Worm (Caenorhabditis elegans) whole organism, L1 larva: ENCODE data around the gene F13B6.3.

Experiments
- C16A3.4 ChIP-seq: fragments of 150-350 bp; optimal IDR thresholded peaks from 2 replicates; lab custom pipeline; 2014; ENCODE audit warnings: missing biosample characterization, missing genetic modification characterization
- aly-2 ChIP-seq: fragments of 150-350 bp; optimal IDR thresholded peaks from 2 replicates; lab custom pipeline; 2014; ENCODE audit warnings: missing biosample characterization, missing genetic modification characterization
- ama-1 ChIP-seq: fragments of 150-350 bp; optimal IDR thresholded peaks from 2 replicates; lab custom pipeline; 2014
- blmp-1 ChIP-seq: fragments of 150-350 bp; optimal IDR thresholded peaks from 2 replicates; lab custom pipeline; 2014; ENCODE audit warnings: missing biosample characterization, missing genetic modification characterization
- ceh-63 ChIP-seq: fragments of 200-800 bp; sonication (Bioruptor generic); optimal IDR thresholded peaks from 2 replicates; lab custom pipeline; 2018; ENCODE audit warnings: mild to moderate bottlenecking, missing genetic modification characterization, missing compliant biosample characterization
- ceh-88 ChIP-seq: fragments of 200-800 bp; sonication (Bioruptor generic); IDR thresholded peaks from 2 replicates; pipeline ENCODE4 v1.3.6; 2022; ENCODE audit warnings: missing genetic modification characterization, missing compliant biosample characterization
- efl-3 ChIP-seq: fragments of 200-800 bp; sonication (Bioruptor generic); optimal IDR thresholded peaks from 2 replicates; lab custom pipeline; 2018; ENCODE audit warnings: mild to moderate bottlenecking, missing genetic modification characterization, missing compliant biosample characterization
- egl-13 ChIP-seq: sonication (generic microtip); optimal IDR thresholded peaks from 2 replicates; lab custom pipeline; 2016; ENCODE audit warnings: missing genotype, missing genetic modification reagents, missing genetic modification characterization, missing compliant biosample characterization
- elt-2 ChIP-seq: sonication (generic microtip); optimal IDR thresholded peaks from 2 replicates; lab custom pipeline; 2016; ENCODE audit warnings: missing genetic modification characterization, mild to moderate bottlenecking, inconsistent platforms, missing compliant biosample characterization, missing genetic modification reagents
- elt-3 ChIP-seq, 6 experiments: fragments of 150-350 bp in 1 of 6; sonication (generic microtip); optimal IDR thresholded peaks; 2 replicates each; lab custom pipeline; 2017 to 2018; ENCODE audit warnings: missing biosample characterization in 6 of 6, missing genetic modification characterization in 6 of 6, inconsistent platforms in 1 of 6
- fkh-4 ChIP-seq: sonication (generic microtip); optimal IDR thresholded peaks from 2 replicates; lab custom pipeline; 2016; ENCODE audit warnings: missing compliant biosample characterization, missing genetic modification characterization, borderline replicate concordance
- fkh-8 ChIP-seq: sonication (generic microtip); optimal IDR thresholded peaks from 2 replicates; lab custom pipeline; 2016; ENCODE audit warnings: mild to moderate bottlenecking, missing genetic modification characterization, missing compliant biosample characterization
- hlh-17 ChIP-seq: fragments of 200-800 bp; sonication (Bioruptor generic); optimal IDR thresholded peaks from 2 replicates; lab custom pipeline; 2018; ENCODE audit warnings: missing genetic modification characterization, mild to moderate bottlenecking, missing compliant biosample characterization, moderate library complexity, borderline replicate concordance
- irx-1 ChIP-seq: sonication (generic microtip); optimal IDR thresholded peaks from 2 replicates; lab custom pipeline; 2016; ENCODE audit warnings: missing genetic modification characterization, missing compliant biosample characterization
- lin-14 ChIP-seq: fragments of 200-800 bp; sonication (Bioruptor generic); optimal IDR thresholded peaks from 2 replicates; lab custom pipeline; 2018; ENCODE audit warnings: mild to moderate bottlenecking, missing genetic modification characterization, moderate library complexity, missing compliant biosample characterization
- lin-35 ChIP-seq, 2 experiments: fragments of 150-350 bp; optimal IDR thresholded peaks; 2 replicates each; lab custom pipeline; 2014; ENCODE audit warnings: missing biosample characterization in 2 of 2, missing genetic modification characterization in 2 of 2, missing genetic modification reagents in 2 of 2
- lin-39 ChIP-seq: fragments of 150-350 bp; optimal IDR thresholded peaks from 2 replicates; lab custom pipeline; 2014; ENCODE audit warnings: missing biosample characterization, missing genetic modification reagents, missing genetic modification characterization
- lir-3 ChIP-seq: sonication (generic microtip); optimal IDR thresholded peaks from 2 replicates; lab custom pipeline; 2016; ENCODE audit warnings: mild to moderate bottlenecking, missing genetic modification characterization, moderate library complexity, missing compliant biosample characterization; ENCODE audit not compliant: poor library complexity
- lsy-2 ChIP-seq, 2 experiments: fragments of 150-350 bp; optimal IDR thresholded peaks; 2 replicates each; lab custom pipeline; 2014; ENCODE audit warnings: missing biosample characterization in 2 of 2, missing genetic modification characterization in 2 of 2
- mab-9 ChIP-seq: fragments of 200-800 bp; sonication (Bioruptor generic); IDR thresholded peaks from 2 replicates; pipeline ENCODE4 v1.3.6; 2022; ENCODE audit warnings: missing genetic modification reagents, missing genetic modification characterization, missing compliant biosample characterization
- mdl-1 ChIP-seq, 2 experiments: fragments of 150-350 bp; optimal IDR thresholded peaks; 2 replicates each; lab custom pipeline; 2014 to 2017; ENCODE audit warnings: missing biosample characterization in 2 of 2, missing genetic modification characterization in 2 of 2, inconsistent platforms in 1 of 2
- mef-2 ChIP-seq: fragments of 150-350 bp; optimal IDR thresholded peaks from 2 replicates; lab custom pipeline; 2014; ENCODE audit warnings: missing biosample characterization, missing genetic modification characterization
- mep-1 ChIP-seq: fragments of 150-350 bp; optimal IDR thresholded peaks from 2 replicates; lab custom pipeline; 2014; ENCODE audit warnings: missing biosample characterization, missing genetic modification characterization
- nhr-11 ChIP-seq: fragments of 150-350 bp; optimal IDR thresholded peaks from 2 replicates; lab custom pipeline; 2014; ENCODE audit warnings: missing biosample characterization, missing genetic modification characterization
- nhr-12 ChIP-seq: sonication (generic microtip); optimal IDR thresholded peaks from 2 replicates; lab custom pipeline; 2017; ENCODE audit warnings: missing biosample characterization, missing genetic modification characterization
- nhr-19 ChIP-seq: fragments of 200-800 bp; sonication (Bioruptor generic); conservative IDR thresholded peaks from 2 replicates; pipeline ENCODE4 v1.3.6; 2022; ENCODE audit warnings: missing genetic modification characterization, missing compliant biosample characterization
- nhr-28 ChIP-seq: fragments of 150-350 bp; optimal IDR thresholded peaks from 2 replicates; lab custom pipeline; 2014; ENCODE audit warnings: missing biosample characterization, missing genetic modification characterization
- nhr-71 ChIP-seq: sonication (generic microtip); optimal IDR thresholded peaks from 2 replicates; lab custom pipeline; 2016; ENCODE audit warnings: mild to moderate bottlenecking, missing genetic modification characterization, moderate library complexity, missing compliant biosample characterization
- nhr-84 ChIP-seq: sonication (generic microtip); optimal IDR thresholded peaks from 2 replicates; lab custom pipeline; 2017; ENCODE audit warnings: missing biosample characterization, missing genetic modification characterization
- nhr-85 ChIP-seq: sonication (generic microtip); peaks from one replicate; lab custom pipeline; 2016; ENCODE audit warnings: missing genetic modification characterization, inconsistent platforms, missing compliant biosample characterization
- skn-1 ChIP-seq: fragments of 150-350 bp; optimal IDR thresholded peaks from 2 replicates; lab custom pipeline; 2014; ENCODE audit warnings: missing biosample characterization, missing genetic modification characterization
- unc-130 ChIP-seq: fragments of 150-350 bp; optimal IDR thresholded peaks from 2 replicates; lab custom pipeline; 2017; ENCODE audit warnings: missing biosample characterization, missing genetic modification characterization, inconsistent platforms
- unc-30 ChIP-seq: sonication (generic microtip); optimal IDR thresholded peaks from 2 replicates; lab custom pipeline; 2017; ENCODE audit warnings: missing biosample characterization, missing genetic modification characterization
- unc-62 ChIP-seq: fragments of 150-350 bp; optimal IDR thresholded peaks from 2 replicates; lab custom pipeline; 2014; ENCODE audit warnings: missing biosample characterization, missing genetic modification reagents, missing genetic modification characterization
- xbp-1 ChIP-seq: sonication (generic microtip); optimal IDR thresholded peaks from 2 replicates; lab custom pipeline; 2016; ENCODE audit warnings: missing genetic modification characterization, missing compliant biosample characterization

F13B6.3 gene

ce11 chrIV:7447556-7447955 lies 18.2 kb downstream of the F13B6.3 start, which contains the start of gene B0496.2:
Gene B0496.2 (plus strand): TSS chrIV:7447856.
- TF ChIP-seq nhr-11 (tag; lab: Kevin White, UChicago) = no peak
- TF ChIP-seq skn-1 = no peak
- no peak for TF ChIP-seq lin-39 (tag; lab: Kevin White, UChicago)
- TF ChIP-seq nhr-85 (tag; lab: Kevin White, UChicago) = no peak
- TF ChIP-seq mdl-1 (tag; optimal IDR thresholded peaks at IDR 0.05; lab: Kevin White, UChicago) = no peak
- TF ChIP-seq nhr-71 (tag; lab: Kevin White, UChicago) = no peak
- no peak for TF ChIP-seq irx-1 (tag; lab: Kevin White, UChicago)
- no peak for TF ChIP-seq lin-14
- TF ChIP-seq fkh-8 (tag; lab: Kevin White, UChicago) = no peak
- no peak for TF ChIP-seq ceh-63 (GFP tag; lab: Kevin White, UChicago)
- TF ChIP-seq mab-9 (GFP tag; lab: Robert Waterston, UW) = no peak
- TF ChIP-seq aly-2 (tag; lab: Kevin White, UChicago) = no peak
- TF ChIP-seq nhr-28 (tag; lab: Kevin White, UChicago) = no peak
- no peak for TF ChIP-seq lin-35 (GFP tag; optimal IDR thresholded peaks at IDR 0.05; lab: Kevin White, UChicago)
- TF ChIP-seq unc-62 (GFP tag; lab: Kevin White, UChicago) = no peak
- no peak for TF ChIP-seq egl-13 (tag; lab: Kevin White, UChicago)

ce11 chrIV:7445995-7446394 lies 19.8 kb downstream of the F13B6.3 start, which contains the start of gene B0496.1:
Gene B0496.1 (plus strand): TSS chrIV:7446295.
- TF ChIP-seq unc-30 (tag; lab: Kevin White, UChicago) (no peak), lin-14 (no peak), blmp-1 (tag; lab: Kevin White, UChicago) (peak; percentile 41), irx-1 (tag; lab: Kevin White, UChicago) (no peak), xbp-1 (no peak)

- TF ChIP-seq fkh-4 (tag; lab: Kevin White, UChicago) (no peak), efl-3 (GFP tag; lab: Kevin White, UChicago) (no peak), mef-2 (tag; lab: Kevin White, UChicago) (no peak), elt-3 (tag; optimal IDR thresholded peaks at IDR 0.05; lab: Kevin White, UChicago) (no peak), mep-1 (tag; lab: Kevin White, UChicago) (no peak), ama-1 (lab: Kevin White, UChicago) (no peak), C16A3.4 (tag; lab: Kevin White, UChicago) (no peak), unc-130 (tag; lab: Kevin White, UChicago) (no peak), nhr-11 (tag; lab: Kevin White, UChicago) (no peak)
These were observed 20.5 kb downstream of the F13B6.3 start, which contains the start of gene valv-1 for ce11 chrIV:7445236-7445635. Gene valv-1 (minus strand): TSS chrIV:7445336.

- TF ChIP-seq blmp-1 (tag; lab: Kevin White, UChicago) (peak; percentile 97), irx-1 (tag; lab: Kevin White, UChicago) (no peak), elt-3 (tag; optimal IDR thresholded peaks at IDR 0.05; lab: Kevin White, UChicago) (peak in 4 of 6 experiments; percentile 1 to 77 (median 42)), hlh-17 (no peak), ceh-88 (no peak)
- TF ChIP-seq, all 84 proteins: peak for 2
These were observed 25.5 kb downstream of the F13B6.3 start for ce11 chrIV:7440238-7440637.

ce11 chrIV:7439377-7439776 lies 26.4 kb downstream of the F13B6.3 start:
- peak; percentile 8 for TF ChIP-seq blmp-1 (tag; lab: Kevin White, UChicago)
- TF ChIP-seq nhr-12 (tag; lab: Kevin White, UChicago) = no peak

ce11 chrIV:7433858-7434257 lies 31.9 kb downstream of the F13B6.3 start, which contains the start of gene B0496.11:
Gene B0496.11 (minus strand): TSS chrIV:7433958.
- TF ChIP-seq nhr-19 (GFP tag; lab: Robert Waterston, UW) = no peak
- no peak for TF ChIP-seq egl-13 (tag; lab: Kevin White, UChicago)
- TF ChIP-seq nhr-71 (tag; lab: Kevin White, UChicago) = no peak
- TF ChIP-seq elt-2 (tag; lab: Kevin White, UChicago) = no peak
- no peak for TF ChIP-seq mab-9 (GFP tag; lab: Robert Waterston, UW)
- no peak for TF ChIP-seq nhr-84 (tag; lab: Kevin White, UChicago)
- no peak for TF ChIP-seq aly-2 (tag; lab: Kevin White, UChicago)
- no peak for TF ChIP-seq lsy-2 (tag; optimal IDR thresholded peaks at IDR 0.05; lab: Kevin White, UChicago)
- no peak for TF ChIP-seq mep-1 (tag; lab: Kevin White, UChicago)
- no peak for TF ChIP-seq lir-3
